Fruit fly (Drosophila melanogaster) whole organism, embryonic: ENCODE results near the gene CG17329.

Experiments used
- Adf1 ChIP-seq: fragments of 200-800 bp; sonication (Bioruptor generic); IDR thresholded peaks from 2 replicates; pipeline ENCODE4 v1.3.6; 2022; ENCODE audit warnings: missing biosample characterization, missing genetic modification characterization
- CG10543 ChIP-seq: fragments of 200-800 bp; sonication (Bioruptor generic); optimal IDR thresholded peaks from 3 replicates; lab custom pipeline; 2017; ENCODE audit warnings: missing biosample characterization, mild to moderate bottlenecking, missing genetic modification characterization, moderate library complexity
- CG12769 ChIP-seq: fragments of 200-800 bp; sonication (Bioruptor generic); optimal IDR thresholded peaks from 2 replicates; lab custom pipeline; 2019; ENCODE audit warnings: missing biosample characterization, mild to moderate bottlenecking, missing genetic modification characterization, moderate library complexity
- CG14710 ChIP-seq: fragments of 200-800 bp; sonication (Bioruptor generic); optimal IDR thresholded peaks from 3 replicates; lab custom pipeline; 2019; ENCODE audit warnings: missing biosample characterization, mild to moderate bottlenecking, missing genetic modification characterization, moderate library complexity
- CG17359 ChIP-seq: fragments of 200-800 bp; sonication (Bioruptor generic); optimal IDR thresholded peaks from 3 replicates; lab custom pipeline; 2018; ENCODE audit warnings: missing biosample characterization, mild to moderate bottlenecking, missing genetic modification characterization, moderate library complexity
- CG2120 ChIP-seq: fragments of 200-800 bp; sonication (Bioruptor generic); optimal IDR thresholded peaks from 3 replicates; lab custom pipeline; 2016; ENCODE audit warnings: missing biosample characterization, missing genetic modification characterization
- CG2199 ChIP-seq: fragments of 200-800 bp; sonication (Bioruptor generic); IDR thresholded peaks from 3 replicates; pipeline ENCODE4 v1.3.6; 2022; ENCODE audit warnings: missing biosample characterization, missing genetic modification characterization
- CG33213 ChIP-seq: fragments of 200-800 bp; sonication (Bioruptor generic); optimal IDR thresholded peaks from 3 replicates; lab custom pipeline; 2016; ENCODE audit warnings: missing biosample characterization, missing genetic modification characterization
- CG3407 ChIP-seq: fragments of 200-800 bp; sonication (Bioruptor generic); optimal IDR thresholded peaks from 2 replicates; lab custom pipeline; 2018; ENCODE audit warnings: missing biosample characterization, mild to moderate bottlenecking, missing genetic modification characterization
- CG34376 ChIP-seq: fragments of 200-800 bp; sonication (Bioruptor generic); optimal IDR thresholded peaks from 2 replicates; lab custom pipeline; 2018; ENCODE audit warnings: missing biosample characterization, mild to moderate bottlenecking, missing genetic modification characterization
- CG3726 ChIP-seq: fragments of 200-800 bp; sonication (Bioruptor generic); IDR thresholded peaks from 3 replicates; pipeline ENCODE4, ENCODE4 v1.3.6; 2022; ENCODE audit warnings: missing biosample characterization, missing genetic modification characterization
- CG4360 ChIP-seq: fragments of 200-800 bp; sonication (Bioruptor generic); IDR thresholded peaks from 2 replicates; pipeline ENCODE4 v1.3.6; 2022; ENCODE audit warnings: missing biosample characterization, missing genetic modification characterization
- CG6791 ChIP-seq: fragments of 200-800 bp; sonication (Bioruptor generic); IDR thresholded peaks from 3 replicates; pipeline ENCODE4 v1.3.6; 2022; ENCODE audit warnings: missing biosample characterization, missing genetic modification characterization; ENCODE audit not compliant: partially characterized antibody
- CG8290 ChIP-seq, 3 experiments: fragments of 200-800 bp; sonication (Bioruptor generic); optimal IDR thresholded peaks; 2 replicates each; lab custom pipeline; 2016 to 2019; ENCODE audit warnings: missing biosample characterization in 3 of 3, missing genetic modification characterization in 3 of 3, mild to moderate bottlenecking in 2 of 3, moderate library complexity in 1 of 3
- CoRest ChIP-seq: fragments of 200-800 bp; sonication (Bioruptor generic); optimal IDR thresholded peaks from 3 replicates; lab custom pipeline; 2018; ENCODE audit warnings: missing biosample characterization, mild to moderate bottlenecking, missing genetic modification characterization, moderate library complexity
- CrebB ChIP-seq: fragments of 200-800 bp; sonication (Bioruptor generic); optimal IDR thresholded peaks from 3 replicates; lab custom pipeline; 2018; ENCODE audit warnings: missing biosample characterization, mild to moderate bottlenecking, missing genetic modification characterization
- Dad ChIP-seq: fragments of 200-800 bp; sonication (Bioruptor generic); optimal IDR thresholded peaks from 3 replicates; lab custom pipeline; 2016; ENCODE audit warnings: missing biosample characterization, missing genetic modification characterization
- Dbx ChIP-seq: fragments of 200-800 bp; sonication (Bioruptor generic); IDR thresholded peaks from 3 replicates; pipeline ENCODE4 v1.3.6; 2022; ENCODE audit warnings: missing biosample characterization, missing genetic modification characterization
- Fer1 ChIP-seq: fragments of 200-800 bp; sonication (Bioruptor generic); optimal IDR thresholded peaks from 2 replicates; lab custom pipeline; 2017; ENCODE audit warnings: missing biosample characterization, mild to moderate bottlenecking, missing genetic modification characterization
- HmgZ ChIP-seq: fragments of 200-800 bp; sonication (Bioruptor generic); optimal IDR thresholded peaks from 2 replicates; lab custom pipeline; 2018; ENCODE audit warnings: missing biosample characterization, mild to moderate bottlenecking, missing genetic modification characterization
- Meics ChIP-seq: fragments of 200-800 bp; sonication (Bioruptor generic); optimal IDR thresholded peaks from 2 replicates; lab custom pipeline; 2017; ENCODE audit warnings: missing biosample characterization, mild to moderate bottlenecking, missing genetic modification characterization
- NFAT ChIP-seq: fragments of 200-800 bp; sonication (Bioruptor generic); IDR thresholded peaks from 2 replicates; pipeline ENCODE4 v1.3.6; 2022; ENCODE audit warnings: missing biosample characterization, missing genetic modification characterization
- Nf-YC ChIP-seq: fragments of 200-800 bp; optimal IDR thresholded peaks from 3 replicates; lab custom pipeline; 2019; ENCODE audit warnings: missing biosample characterization, mild to moderate bottlenecking, missing genetic modification characterization, moderate library complexity
- Rfx ChIP-seq: fragments of 200-800 bp; sonication (Bioruptor generic); IDR thresholded peaks from 2 replicates; pipeline ENCODE4 v1.3.6; 2022; ENCODE audit warnings: missing biosample characterization, missing genetic modification characterization
- Rx ChIP-seq: fragments of 200-800 bp; sonication (Bioruptor generic); IDR thresholded peaks from 2 replicates; pipeline ENCODE4 v1.3.6; 2022; ENCODE audit warnings: missing biosample characterization, missing genetic modification characterization
- Sox102F ChIP-seq: fragments of 200-800 bp; sonication (Bioruptor generic); optimal IDR thresholded peaks from 2 replicates; lab custom pipeline; 2018; ENCODE audit warnings: missing biosample characterization, mild to moderate bottlenecking, missing genetic modification characterization, moderate library complexity
- Spps ChIP-seq: fragments of 200-800 bp; sonication (Bioruptor generic); optimal IDR thresholded peaks from 2 replicates; lab custom pipeline; 2018; ENCODE audit warnings: missing biosample characterization, mild to moderate bottlenecking, missing genetic modification characterization
- abd-A ChIP-seq: fragments of 200-800 bp; sonication (Bioruptor generic); optimal IDR thresholded peaks from 3 replicates; lab custom pipeline; 2019; ENCODE audit warnings: missing biosample characterization, mild to moderate bottlenecking, missing genetic modification characterization, moderate library complexity
- cg ChIP-seq: fragments of 200-800 bp; sonication (Bioruptor generic); optimal IDR thresholded peaks from 3 replicates; lab custom pipeline; 2019; ENCODE audit warnings: missing biosample characterization, mild to moderate bottlenecking, missing genetic modification characterization, moderate library complexity
- corto ChIP-seq: fragments of 200-800 bp; sonication (Bioruptor generic); optimal IDR thresholded peaks from 2 replicates; lab custom pipeline; 2016; ENCODE audit warnings: missing biosample characterization, mild to moderate bottlenecking, missing genetic modification characterization, moderate library complexity
- crol ChIP-seq: fragments of 200-800 bp; sonication (Bioruptor generic); IDR thresholded peaks from 2 replicates; pipeline ENCODE4 v1.3.6; 2022; ENCODE audit warnings: missing biosample characterization, missing genetic modification characterization
- cwo ChIP-seq: fragments of 200-800 bp; sonication (Bioruptor generic); optimal IDR thresholded peaks from 3 replicates; lab custom pipeline; 2017; ENCODE audit warnings: missing biosample characterization, missing genetic modification characterization, mild to moderate bottlenecking, moderate library complexity, missing genetic modification reagents
- fd3F ChIP-seq: fragments of 200-800 bp; sonication (Bioruptor generic); optimal IDR thresholded peaks from 2 replicates; lab custom pipeline; 2018; ENCODE audit warnings: missing biosample characterization, mild to moderate bottlenecking, missing genetic modification characterization, moderate library complexity
- grn ChIP-seq: fragments of 200-800 bp; sonication (Bioruptor generic); optimal IDR thresholded peaks from 3 replicates; lab custom pipeline; 2017; ENCODE audit warnings: missing biosample characterization, missing genetic modification characterization
- gro ChIP-seq: fragments of 200-800 bp; sonication (Bioruptor generic); optimal IDR thresholded peaks from 2 replicates; lab custom pipeline; 2016; ENCODE audit warnings: missing biosample characterization, missing genetic modification characterization
- jumu ChIP-seq: fragments of 200-800 bp; sonication (Bioruptor generic); optimal IDR thresholded peaks from 3 replicates; lab custom pipeline; 2016; ENCODE audit warnings: missing biosample characterization, missing genetic modification characterization
- lab ChIP-seq: fragments of 200-800 bp; sonication (Bioruptor generic); optimal IDR thresholded peaks from 3 replicates; lab custom pipeline; 2017; ENCODE audit warnings: missing biosample characterization, missing genetic modification characterization, mild to moderate bottlenecking, moderate library complexity, missing genetic modification reagents
- lbe ChIP-seq: fragments of 200-800 bp; sonication (Bioruptor generic); optimal IDR thresholded peaks from 2 replicates; lab custom pipeline; 2016; ENCODE audit warnings: missing biosample characterization, mild to moderate bottlenecking, missing genetic modification characterization
- lov ChIP-seq, 2 experiments: fragments of 200-800 bp in 1 of 2; fragments of >200 bp in 1 of 2; sonication (Bioruptor generic) in 1 of 2; IDR thresholded peaks in 1 of 2; optimal IDR thresholded peaks in 1 of 2; 2 replicates in 1 of 2; 3 replicates in 1 of 2; pipeline versions ENCODE4 v1.3.6 to Lab custom; 2017 to 2022; ENCODE audit warnings: missing biosample characterization in 1 of 2, missing genetic modification characterization in 1 of 2
- mirr ChIP-seq: fragments of 200-800 bp; sonication (Bioruptor generic); optimal IDR thresholded peaks from 3 replicates; lab custom pipeline; 2018; ENCODE audit warnings: missing biosample characterization, mild to moderate bottlenecking, missing genetic modification characterization
- nom ChIP-seq: fragments of 200-800 bp; sonication (Bioruptor generic); optimal IDR thresholded peaks from 2 replicates; lab custom pipeline; 2017; ENCODE audit warnings: missing biosample characterization, missing genetic modification characterization, mild to moderate bottlenecking, moderate library complexity, missing genetic modification reagents
- org-1 ChIP-seq: fragments of 200-800 bp; sonication (Bioruptor generic); optimal IDR thresholded peaks from 2 replicates; lab custom pipeline; 2017; ENCODE audit warnings: missing biosample characterization, missing genetic modification characterization
- pfk ChIP-seq: fragments of 200-800 bp; sonication (Bioruptor generic); optimal IDR thresholded peaks from 2 replicates; lab custom pipeline; 2018; ENCODE audit warnings: missing biosample characterization, mild to moderate bottlenecking, missing genetic modification characterization, moderate library complexity
- pzg ChIP-seq: fragments of 200-800 bp; sonication (Bioruptor generic); optimal IDR thresholded peaks from 3 replicates; lab custom pipeline; 2018; ENCODE audit warnings: missing biosample characterization, mild to moderate bottlenecking, missing genetic modification characterization, moderate library complexity
- rib ChIP-seq: fragments of 200-800 bp; sonication (Bioruptor generic); IDR thresholded peaks from 2 replicates; pipeline ENCODE4 v1.3.6; 2022; ENCODE audit warnings: missing biosample characterization, missing genetic modification characterization
- sd ChIP-seq: fragments of 200-800 bp; sonication (Bioruptor generic); optimal IDR thresholded peaks from 3 replicates; lab custom pipeline; 2018; ENCODE audit warnings: missing biosample characterization, mild to moderate bottlenecking, missing genetic modification characterization, moderate library complexity
- sens ChIP-seq: fragments of 200-800 bp; sonication (Bioruptor generic); peaks from one replicate; lab custom pipeline; 2016; ENCODE audit warnings: missing biosample characterization, missing genetic modification characterization
- sens-2 ChIP-seq: fragments of 200-800 bp; sonication (Bioruptor generic); IDR thresholded peaks from 2 replicates; pipeline ENCODE4 v1.3.6; 2022; ENCODE audit warnings: missing biosample characterization, missing genetic modification characterization
- unc-4 ChIP-seq: fragments of 200-800 bp; sonication (Bioruptor generic); IDR thresholded peaks from 2 replicates; pipeline ENCODE4 v1.3.6; 2022; ENCODE audit warnings: missing biosample characterization, missing genetic modification characterization; ENCODE audit not compliant: partially characterized antibody

CG17329 gene

dm6 chr2L:16315027-16315426 lies 23.9 kb downstream of the CG17329 start (continued):
- TF ChIP-seq cwo = peak; percentile 27
- peak; percentile 2 for TF ChIP-seq CG2120 (GFP tag; lab: Kevin White, UChicago)
- no peak for TF ChIP-seq CG4360 (GFP tag; lab: Robert Waterston, UW)
- peak; percentile 27 for TF ChIP-seq Nf-YC (tag; lab: Kevin White, UChicago)
- TF ChIP-seq CG14710 (tag; lab: Kevin White, UChicago) = no peak
- TF ChIP-seq pfk = peak; percentile 25
- TF ChIP-seq CG34376 (GFP tag; lab: Kevin White, UChicago) = peak; percentile 87
- TF ChIP-seq org-1 = no peak
- TF ChIP-seq mirr (GFP tag; lab: Kevin White, UChicago) = peak; percentile 77
- peak; percentile 66; the same call in 1 of the 2 replicates for TF ChIP-seq rib (GFP tag; lab: Robert Waterston, UW)
- TF ChIP-seq unc-4 (GFP tag; lab: Robert Waterston, UW) = no peak; the same call in 1 of the 2 replicates
- peak; percentile 75 for TF ChIP-seq abd-A
- TF ChIP-seq Meics (GFP tag; lab: Kevin White, UChicago) = peak; percentile 6
- no peak for TF ChIP-seq CoRest
- no peak for TF ChIP-seq fd3F (GFP tag; lab: Kevin White, UChicago)
- TF ChIP-seq jumu = no peak
- 0 out of 2 replicates have a peak, but pooled peaks have one; percentile 43 for TF ChIP-seq NFAT (GFP tag; lab: Robert Waterston, UW)
- TF ChIP-seq Adf1 (GFP tag; lab: Robert Waterston, UW) = peak; percentile 12; the same call in 1 of the 2 replicates
- TF ChIP-seq HmgZ (tag; lab: Kevin White, UChicago) = peak; percentile 57
- no peak for TF ChIP-seq Sox102F (GFP tag; lab: Kevin White, UChicago)
- TF ChIP-seq pzg (GFP tag; lab: Kevin White, UChicago) = peak; percentile 0
- peak; percentile 50 for TF ChIP-seq gro (GFP tag; lab: Kevin White, UChicago)
- TF ChIP-seq CG2199 (GFP tag; lab: Robert Waterston, UW) = peak; percentile 67; the same call in 1 of the 3 replicates
- TF ChIP-seq nom (GFP tag; lab: Kevin White, UChicago) = peak; percentile 78
- TF ChIP-seq Dbx (GFP tag; lab: Robert Waterston, UW) = 0 out of 3 replicates have a peak, but pooled peaks have one; percentile 43
- TF ChIP-seq sd (tag; lab: Kevin White, UChicago) = peak; percentile 95
- TF ChIP-seq Spps (tag; lab: Kevin White, UChicago) = no peak
- peak; percentile 3 for TF ChIP-seq lbe
- no peak for TF ChIP-seq Rx (GFP tag; lab: Robert Waterston, UW)
- peak; percentile 79 for TF ChIP-seq CG12769 (tag; lab: Kevin White, UChicago)
- peak; percentile 9 for TF ChIP-seq Fer1 (GFP tag; lab: Kevin White, UChicago)
- TF ChIP-seq grn (GFP tag; lab: Kevin White, UChicago) = peak; percentile 9
- peak; percentile 82 for TF ChIP-seq CG10543 (GFP tag; lab: Kevin White, UChicago)
- peak; percentile 61 for TF ChIP-seq lab
- TF ChIP-seq cg (GFP tag; lab: Kevin White, UChicago) = peak; percentile 54
- TF ChIP-seq sens (GFP tag; lab: Kevin White, UChicago) = peak; percentile 49
- TF ChIP-seq crol (GFP tag; lab: Robert Waterston, UW) = peak; percentile 92
- peak; percentile 19 for TF ChIP-seq corto (GFP tag; lab: Kevin White, UChicago)
- TF ChIP-seq Rfx (GFP tag; lab: Robert Waterston, UW) = peak; percentile 36; the same call in 1 of the 2 replicates
- peak; percentile 65 for TF ChIP-seq CrebB (tag; lab: Kevin White, UChicago)
- TF ChIP-seq sens-2 (GFP tag; lab: Robert Waterston, UW) = no peak
- TF ChIP-seq Dad (GFP tag; lab: Kevin White, UChicago) = no peak
- no peak for TF ChIP-seq lov (optimal IDR thresholded peaks at IDR 0.05; lab: Kevin White, UChicago)
- TF ChIP-seq lov (GFP tag; IDR thresholded peaks at IDR 0.05; lab: Robert Waterston, UW) = 0 out of 3 replicates have a peak, but pooled peaks have one; percentile 44
- no peak for TF ChIP-seq CG33213 (GFP tag; lab: Kevin White, UChicago)
- TF ChIP-seq CG17359 (tag; lab: Kevin White, UChicago) = peak; percentile 9
- no peak for TF ChIP-seq CG3726 (GFP tag; lab: Robert Waterston, UW)
- no peak for TF ChIP-seq CG3407 (GFP tag; lab: Kevin White, UChicago)
- no peak for TF ChIP-seq CG8290 (GFP tag; optimal IDR thresholded peaks at IDR 0.05; lab: Kevin White, UChicago)
- peak in 1 of 2 experiments; percentile 38 for TF ChIP-seq CG8290 (tag; optimal IDR thresholded peaks at IDR 0.05; lab: Kevin White, UChicago)
- no peak for TF ChIP-seq CG6791 (GFP tag; lab: Robert Waterston, UW)
